Worm (Caenorhabditis elegans): ENCODE results near the gene F09E5.7.
A peak's percentile ranks its signal among the peaks of the same experiment; 100 is the strongest.
"Not testable (repeated sequence)": the region's sequence is repeated elsewhere in the genome, so short reads cannot be mapped to it uniquely, and the experiment has no call there.

Gene F09E5.7

DNA sequence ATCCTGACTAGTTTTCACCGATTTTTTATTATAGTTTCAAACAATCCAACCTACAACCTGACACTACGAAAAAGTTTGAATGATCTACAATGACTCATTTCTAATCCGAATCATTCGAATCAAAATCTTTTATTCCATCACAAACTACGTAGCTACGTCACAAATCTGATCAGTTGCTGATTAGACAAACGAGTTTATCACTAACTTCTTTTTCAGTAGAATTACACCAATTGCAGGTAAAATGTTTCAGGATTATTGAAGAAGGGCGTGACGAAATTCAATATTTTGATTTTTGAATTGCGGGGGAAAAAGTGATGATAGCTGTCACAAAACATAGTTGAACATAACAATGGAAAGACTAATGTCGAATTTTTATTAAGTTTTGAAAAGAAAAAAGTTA is 10.3 kb upstream of the F09E5.7 start:
- TF ChIP-seq unc-62 (GFP tag; optimal IDR thresholded peaks at IDR 0.05) = no peak
- TF ChIP-seq ets-4 (GFP tag; optimal IDR thresholded peaks at IDR 0.05) = no peak
- TF ChIP-seq ztf-22 (GFP tag; optimal IDR thresholded peaks at IDR 0.05) = no peak
- TF ChIP-seq C06A6.2 (GFP tag; conservative IDR thresholded peaks at IDR 0.05) = no peak
- TF ChIP-seq cebp-1 (GFP tag; IDR thresholded peaks at IDR 0.05) = no peak
- TF ChIP-seq cebp-1 (tag; optimal IDR thresholded peaks at IDR 0.05) = no peak
- no peak for TF ChIP-seq F55B11.4 (tag; optimal IDR thresholded peaks at IDR 0.05; ENCODE audit: borderline replicate concordance, insufficient read depth)
- no peak for TF ChIP-seq dpff-1 (tag; optimal IDR thresholded peaks at IDR 0.05)
- TF ChIP-seq nhr-90 (tag; optimal IDR thresholded peaks at IDR 0.05) = no peak

ce11 chrII:5342412-5342811 is 9.5 kb upstream of the F09E5.7 start:
- TF ChIP-seq pha-4 (tag; optimal IDR thresholded peaks at IDR 0.05) = no peak
- TF ChIP-seq nfyb-1 (GFP tag; IDR thresholded peaks at IDR 0.05) = 0 out of 2 replicates have a peak, but pooled peaks have one; percentile 1

ce11 chrII:5344775-5345174 is 7.1 kb upstream of the F09E5.7 start, which contains the start of gene F09E5.14:
TSS of gene F09E5.14 (minus strand) at chrII:5344875.
- no peak for TF ChIP-seq efl-1 (GFP tag; optimal IDR thresholded peaks at IDR 0.05)
- TF ChIP-seq F33H1.4 (GFP tag; IDR thresholded peaks at IDR 0.05) = no peak
- TF ChIP-seq ceh-79 (tag; optimal IDR thresholded peaks at IDR 0.05) = no peak
- TF ChIP-seq him-1 (tag; optimal IDR thresholded peaks at IDR 0.05) = no peak
- TF ChIP-seq T26A5.8 (tag; optimal IDR thresholded peaks at IDR 0.05) = no peak

ce11 chrII:5346350-5346749 is 5.5 kb upstream of the F09E5.7 start:
- peak; percentile 100 for TF ChIP-seq C06A6.2 (GFP tag; conservative IDR thresholded peaks at IDR 0.05)
- not testable (repeated sequence) for TF ChIP-seq snpc-4 (GFP tag; optimal IDR thresholded peaks at IDR 0.05)
- peak in 1 of 4 experiments; percentile 36 for TF ChIP-seq snpc-4 (tag; optimal IDR thresholded peaks at IDR 0.05)
- peak; percentile 99 for TF ChIP-seq mcd-1 (GFP tag; IDR thresholded peaks at IDR 0.05)
- TF ChIP-seq lin-40 (tag; optimal IDR thresholded peaks at IDR 0.05) = peak; percentile 37
- TF ChIP-seq pbrm-1 (GFP tag; IDR thresholded peaks at IDR 0.05) = peak; percentile 96
- peak; percentile 16 for TF ChIP-seq tbp1 (GFP tag; optimal IDR thresholded peaks at IDR 0.05)
- TF ChIP-seq lin-54 (GFP tag; optimal IDR thresholded peaks at IDR 0.05) = peak; percentile 89
- TF ChIP-seq lin-35 (GFP tag; optimal IDR thresholded peaks at IDR 0.05) = peak in 1 of 3 experiments; percentile 73
- 0 out of 2 replicates have a peak, but pooled peaks have one; percentile 25 for TF ChIP-seq egl-18 (GFP tag; IDR thresholded peaks at IDR 0.05)
- TF ChIP-seq K11D2.4 (GFP tag; IDR thresholded peaks at IDR 0.05) = peak; percentile 89
- TF ChIP-seq Y67H2A.10 (GFP tag; conservative IDR thresholded peaks at IDR 0.05) = peak; percentile 63; the same call in 1 of the 2 replicates
- TF ChIP-seq dpl-1 (GFP tag; optimal IDR thresholded peaks at IDR 0.05) = peak; percentile 55
- TF ChIP-seq nhr-80 (tag; optimal IDR thresholded peaks at IDR 0.05) = peak; percentile 1
- peak; percentile 58 for TF ChIP-seq madf-8 (GFP tag; conservative IDR thresholded peaks at IDR 0.05)
- peak; percentile 77; the same call in 1 of the 2 replicates for TF ChIP-seq Y53G8AR.9 (GFP tag; conservative IDR thresholded peaks at IDR 0.05)
- TF ChIP-seq C17E4.6 (GFP tag; IDR thresholded peaks at IDR 0.05) = peak; percentile 85
- TF ChIP-seq ceh-100 (GFP tag; IDR thresholded peaks at IDR 0.05) = peak; percentile 94
- peak; percentile 95 for TF ChIP-seq ekl-4 (GFP tag; IDR thresholded peaks at IDR 0.05)
- TF ChIP-seq ztf-18 (tag; optimal IDR thresholded peaks at IDR 0.05) = peak; percentile 11
- peak; percentile 74; the same call in 1 of the 2 replicates for TF ChIP-seq Y79H2A.3 (GFP tag; conservative IDR thresholded peaks at IDR 0.05)
- peak; percentile 61; the same call in 1 of the 2 replicates for TF ChIP-seq aptf-2 (GFP tag; conservative IDR thresholded peaks at IDR 0.05)
- TF ChIP-seq hmg-1.2 (GFP tag; IDR thresholded peaks at IDR 0.05) = peak; percentile 74
- peak; percentile 73 for TF ChIP-seq egrh-3 (GFP tag; IDR thresholded peaks at IDR 0.05)
- peak; percentile 57; the same call in 1 of the 2 replicates for TF ChIP-seq lir-1 (GFP tag; conservative IDR thresholded peaks at IDR 0.05)
- peak; percentile 89 for TF ChIP-seq let-526 (GFP tag; IDR thresholded peaks at IDR 0.05)
- TF ChIP-seq lin-26 (GFP tag; IDR thresholded peaks at IDR 0.05) = peak; percentile 78
- peak; percentile 98 for TF ChIP-seq dox-1 (GFP tag; IDR thresholded peaks at IDR 0.05)
- peak; percentile 69; the same call in 1 of the 2 replicates for TF ChIP-seq hsf-1 (GFP tag; IDR thresholded peaks at IDR 0.05)
- peak; percentile 95 for TF ChIP-seq nfyb-1 (GFP tag; IDR thresholded peaks at IDR 0.05)
